Worm (Caenorhabditis elegans): Measurements from ENCODE around the gene mrps-24.

The mrps-24 gene

DNA sequence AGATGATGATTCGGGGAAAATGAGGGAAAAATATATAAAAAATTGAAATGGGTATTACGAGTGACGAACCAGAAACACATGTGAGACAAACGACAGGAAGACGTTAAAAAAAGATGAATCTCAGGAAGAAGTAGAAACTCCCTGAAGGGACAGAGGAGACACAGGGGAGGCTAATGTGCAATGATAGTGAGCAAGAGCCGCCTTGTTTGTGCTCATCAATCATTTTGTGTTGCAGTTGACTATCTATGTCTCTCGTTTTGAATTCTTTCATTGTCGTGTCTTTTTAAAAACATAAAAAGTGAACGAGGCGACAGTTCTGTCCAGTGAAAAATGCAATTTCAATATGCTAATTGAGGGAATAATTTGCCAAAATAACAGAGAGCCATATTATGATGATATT is 15.1 kb downstream of the mrps-24 start:
- TF ChIP-seq pros-1 (tag; optimal IDR thresholded peaks at IDR 0.05) = no peak
- TF ChIP-seq hlh-13 (GFP tag; optimal IDR thresholded peaks at IDR 0.05) = no peak
- no peak for TF ChIP-seq pqm-1 (tag; optimal IDR thresholded peaks at IDR 0.05)
- no peak for TF ChIP-seq ceh-45 (GFP tag; IDR thresholded peaks at IDR 0.05)
- no peak for TF ChIP-seq sox-4 (tag; optimal IDR thresholded peaks at IDR 0.05)

DNA sequence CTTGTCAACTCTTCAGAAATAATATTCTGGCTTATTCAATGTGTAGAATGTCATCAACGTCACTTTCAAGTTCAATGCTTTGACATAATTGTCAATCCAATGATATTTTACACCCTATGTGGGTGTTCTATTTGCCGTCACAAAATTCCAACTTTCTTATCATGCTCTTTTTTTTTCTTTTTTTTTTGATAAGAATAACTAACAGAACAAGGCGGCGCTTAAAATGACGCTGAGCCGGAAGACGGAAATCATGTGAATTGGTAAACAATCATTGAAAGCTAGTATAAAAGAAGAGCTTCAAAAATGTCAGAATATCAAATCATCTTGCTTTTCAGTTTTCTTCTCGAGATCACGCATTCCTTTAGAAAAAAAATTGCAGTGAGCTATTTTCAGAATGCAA is 16.5 kb downstream of the mrps-24 start, which contains the start of gene C50F7.5:
Gene C50F7.5 (plus strand): TSS at position 395 of the 400 bp plus-strand sequence.
- TF ChIP-seq pat-9 (tag; optimal IDR thresholded peaks at IDR 0.05) = no peak
- no peak for TF ChIP-seq ceh-34 (tag; optimal IDR thresholded peaks at IDR 0.05)

ce11 chrIV:7727258-7727657 is 17.4 kb downstream of the mrps-24 start:
- TF ChIP-seq hlh-6 (tag; optimal IDR thresholded peaks at IDR 0.05) (peak; percentile 21), ceh-24 (tag; optimal IDR thresholded peaks at IDR 0.05) (no peak), tbx-2 (tag; optimal IDR thresholded peaks at IDR 0.05) (no peak), ceh-9 (tag; optimal IDR thresholded peaks at IDR 0.05) (no peak)

DNA sequence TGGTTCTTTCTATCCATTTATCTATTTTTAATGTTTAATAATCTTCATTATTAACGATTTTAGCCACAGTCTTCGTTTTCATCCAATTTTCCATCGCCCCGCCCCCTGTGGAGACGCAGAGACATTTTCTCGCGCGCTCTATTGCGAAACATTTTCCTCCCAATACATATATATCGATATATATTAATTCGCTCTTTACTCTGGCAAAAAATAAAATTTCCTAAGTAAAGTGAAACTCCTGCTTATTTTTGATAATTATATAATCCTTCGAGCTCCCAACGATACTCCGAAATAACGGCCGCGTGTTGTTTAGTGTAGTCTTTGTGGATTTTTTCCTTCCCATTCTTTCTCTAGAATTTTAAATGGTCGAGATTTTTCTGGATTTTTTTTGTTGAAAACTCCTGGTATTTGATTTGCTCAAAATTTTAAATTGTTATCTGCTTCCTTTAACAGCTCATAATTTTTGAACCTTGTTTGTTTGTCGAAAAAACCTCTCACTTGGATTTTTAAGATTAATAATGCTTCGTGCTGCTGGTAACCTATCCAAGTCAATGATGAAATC is 18.6 kb downstream of the mrps-24 start, which contains the start of gene sucg-1:
Gene sucg-1 (plus strand): TSS at position 512 of the 562 bp plus-strand sequence.
- TF ChIP-seq fkh-10 (GFP tag; optimal IDR thresholded peaks at IDR 0.05) (no peak), ceh-22 (tag; optimal IDR thresholded peaks at IDR 0.05) (no peak), hlh-15 (tag; optimal IDR thresholded peaks at IDR 0.05) (no peak), C38D4.7 (GFP tag; optimal IDR thresholded peaks at IDR 0.05) (no peak), pat-9 (tag; optimal IDR thresholded peaks at IDR 0.05) (no peak), K09A11.1 (tag; optimal IDR thresholded peaks at IDR 0.05; ENCODE audit: insufficient read depth) (no peak), ceh-19 (GFP tag; optimal IDR thresholded peaks at IDR 0.05) (no peak), tbx-7 (tag; optimal IDR thresholded peaks at IDR 0.05) (no peak), ama-1 (optimal IDR thresholded peaks at IDR 0.05) (no peak), ceh-2 (tag; optimal IDR thresholded peaks at IDR 0.05) (no peak), nhr-232 (tag; optimal IDR thresholded peaks at IDR 0.05) (no peak), ahr-1 (tag; optimal IDR thresholded peaks at IDR 0.05) (no peak), nfya-1 (tag; optimal IDR thresholded peaks at IDR 0.05) (no peak), tbx-2 (tag; optimal IDR thresholded peaks at IDR 0.05) (no peak)

ce11 chrIV:7731960-7732359 is 22.1 kb downstream of the mrps-24 start, which contains the start of the genes C50F7.9 and C50F7.3:
C50F7.9 (minus strand) TSS chrIV:7732060.
C50F7.3 (plus strand) TSS chrIV:7732329.
- no peak for TF ChIP-seq ceh-24 (tag; optimal IDR thresholded peaks at IDR 0.05)

- TF ChIP-seq ceh-24 (tag; optimal IDR thresholded peaks at IDR 0.05) (no peak), pag-3 (tag; optimal IDR thresholded peaks at IDR 0.05; ENCODE audit: borderline replicate concordance) (no peak), elt-2 (tag; optimal IDR thresholded peaks at IDR 0.05) (peak; percentile 36), ceh-18 (tag; optimal IDR thresholded peaks at IDR 0.05) (no peak)
Measured at ce11 chrIV:7734173-7734572, 24.3 kb downstream of the mrps-24 start.

DNA sequence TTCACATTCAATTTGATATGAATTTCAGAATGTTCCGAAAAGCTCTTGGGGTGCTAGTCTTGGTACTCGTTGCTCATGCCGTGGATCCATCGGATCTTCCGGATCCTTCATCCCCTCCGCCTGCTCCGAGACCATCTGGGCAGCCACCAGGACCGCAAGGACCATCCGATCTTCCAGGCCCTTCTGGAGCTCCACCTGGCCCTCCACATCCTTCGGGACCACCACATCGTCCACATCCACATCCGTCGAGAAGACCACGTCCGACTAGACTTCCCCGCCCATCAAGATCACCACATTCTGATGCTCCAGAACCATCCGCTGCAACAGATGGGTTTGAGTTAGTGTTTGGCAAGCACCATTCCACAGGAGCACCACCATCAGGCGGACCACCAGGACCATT is 24.8 kb downstream of the mrps-24 start, which contains the start of gene clx-1:
Gene clx-1 (plus strand): TSS at position 30 of the 400 bp plus-strand sequence.
- TF ChIP-seq odd-2 (tag; optimal IDR thresholded peaks at IDR 0.05) (no peak), pros-1 (tag; optimal IDR thresholded peaks at IDR 0.05) (no peak), ref-2 (tag; optimal IDR thresholded peaks at IDR 0.05) (no peak), sox-2 (GFP tag; IDR thresholded peaks at IDR 0.05) (no peak), ceh-6 (GFP tag; optimal IDR thresholded peaks at IDR 0.05) (no peak), unc-86 (tag; optimal IDR thresholded peaks at IDR 0.05) (no peak), npax-4 (tag; optimal IDR thresholded peaks at IDR 0.05) (no peak), zip-5 (tag; optimal IDR thresholded peaks at IDR 0.05) (no peak)
